Fruit fly (Drosophila melanogaster): Measurements from ENCODE around the gene CG12012.

DNA sequence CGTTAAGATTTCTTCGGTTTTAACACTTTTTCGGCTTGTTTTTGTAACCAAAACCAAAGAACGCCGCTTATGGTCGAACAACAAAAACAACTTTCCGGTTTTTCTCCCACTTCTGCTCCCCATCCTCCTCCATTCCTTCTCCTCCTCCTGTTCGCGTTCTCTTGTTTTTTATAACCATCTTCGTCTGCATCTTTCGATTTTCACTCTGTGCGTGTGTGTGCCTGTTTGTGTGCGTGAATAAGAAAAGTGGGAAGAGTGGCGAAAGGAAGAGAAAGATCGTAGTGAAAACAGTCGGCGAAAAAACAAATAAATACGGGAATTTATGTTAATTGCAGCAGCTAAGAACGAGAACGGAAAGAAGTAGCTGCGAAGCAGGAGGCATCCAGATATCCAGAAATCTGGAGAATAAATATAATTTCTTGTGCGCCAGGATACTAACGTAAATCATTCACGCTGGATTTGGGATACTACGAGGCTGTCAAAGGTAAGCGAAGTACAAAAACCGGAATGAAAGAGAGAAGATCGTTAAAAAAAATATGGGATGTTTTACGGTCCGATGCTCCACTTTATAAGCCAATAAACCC, 39.1 kb upstream of the CG12012 start:
- TF ChIP-seq cic (GFP tag; optimal IDR thresholded peaks at IDR 0.05): no peak
- no peak for TF ChIP-seq cnc (optimal IDR thresholded peaks at IDR 0.05)
- no peak for TF ChIP-seq Mnt (GFP tag; optimal IDR thresholded peaks at IDR 0.05)
- no peak for TF ChIP-seq tj (GFP tag; optimal IDR thresholded peaks at IDR 0.05)

All from whole organism, adult.